Worm (Caenorhabditis elegans) whole organism, mixed stage, embryonic: ENCODE measurements around the gene Y2H9A.4.

Experiments
- elt-3 ChIP-seq: fragments of 150-350 bp; optimal IDR thresholded peaks from 2 replicates; lab custom pipeline; 2014; ENCODE audit warnings: missing biosample characterization, missing genetic modification characterization
- lsy-2 ChIP-seq: fragments of 150-350 bp; optimal IDR thresholded peaks from 2 replicates; lab custom pipeline; 2014; ENCODE audit warnings: missing biosample characterization, missing genetic modification characterization
- nhr-76 ChIP-seq: sonication (generic microtip); optimal IDR thresholded peaks from 2 replicates; lab custom pipeline; 2017; ENCODE audit warnings: missing biosample characterization, missing genetic modification characterization
- pha-4 ChIP-seq: fragments of 150-350 bp; optimal IDR thresholded peaks from 2 replicates; lab custom pipeline; 2018; ENCODE audit warnings: missing biosample characterization, missing genetic modification reagents, missing genetic modification characterization
- snpc-4 ChIP-seq: fragments of 150-350 bp; optimal IDR thresholded peaks from 2 replicates; lab custom pipeline; 2014; ENCODE audit warnings: missing biosample characterization, missing genetic modification characterization
- unc-62 ChIP-seq: fragments of 150-350 bp; optimal IDR thresholded peaks from 2 replicates; lab custom pipeline; 2014; ENCODE audit warnings: missing biosample characterization, missing genetic modification reagents, missing genetic modification characterization

DNA sequence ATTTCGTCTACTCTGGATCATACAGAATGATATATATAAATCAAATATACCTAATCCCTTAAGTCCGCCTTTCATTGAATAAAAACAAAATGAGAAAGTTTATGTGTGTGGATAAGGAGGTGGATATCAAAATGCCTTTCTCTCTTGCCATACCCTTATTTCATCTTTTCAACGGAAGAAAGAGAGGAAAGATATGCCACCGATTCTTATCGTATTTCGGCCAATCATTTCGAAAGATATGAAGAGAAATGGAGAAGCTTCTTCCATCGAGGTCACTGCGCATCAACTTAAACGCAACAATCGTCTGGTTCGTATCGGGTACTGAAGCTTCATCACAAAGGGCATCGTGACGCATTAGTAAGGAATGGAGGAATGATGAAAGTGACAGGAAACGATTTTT is 32.4 kb upstream of the Y2H9A.4 start:
- TF ChIP-seq pha-4 (tag; lab: Kevin White, UChicago) = no peak
- TF ChIP-seq lsy-2 (tag; lab: Kevin White, UChicago) = no peak
- TF ChIP-seq snpc-4 (tag; lab: Kevin White, UChicago) = no peak
- no peak for TF ChIP-seq unc-62 (GFP tag; lab: Kevin White, UChicago)
- no peak for TF ChIP-seq nhr-76
- peak; percentile 46 for TF ChIP-seq elt-3
